Fruit fly (Drosophila melanogaster): Measurements from ENCODE around the gene Ugt35B1.

Ugt35B1 gene

dm6 chr3R:11197389-11197716, 27.3 kb upstream of the Ugt35B1 start, which contains the start of gene cu:
Gene cu, plus strand, starts transcription at chr3R:11197592.
- no peak for TF ChIP-seq Clk (GFP tag; optimal IDR thresholded peaks at IDR 0.05)
- TF ChIP-seq kay (GFP tag; ENCODE audit: borderline replicate concordance), result no peak
- TF ChIP-seq ovo (GFP tag; optimal IDR thresholded peaks at IDR 0.05), result no peak
- TF ChIP-seq CG14711 (tag; optimal IDR thresholded peaks at IDR 0.05), result no peak
- no peak for TF ChIP-seq tj (GFP tag; optimal IDR thresholded peaks at IDR 0.05)
- TF ChIP-seq CG12768 (GFP tag; optimal IDR thresholded peaks at IDR 0.05), result no peak
- TF ChIP-seq CG7045 (GFP tag; optimal IDR thresholded peaks at IDR 0.05), result no peak
- no peak for TF ChIP-seq Hr96 (GFP tag; optimal IDR thresholded peaks at IDR 0.05)
- TF ChIP-seq Mnt (GFP tag; optimal IDR thresholded peaks at IDR 0.05), result peak; percentile 83

dm6 chr3R:11196648-11197388, 26.8 kb upstream of the Ugt35B1 start:
- TF ChIP-seq CG5204 (GFP tag; optimal IDR thresholded peaks at IDR 0.05) (peak; percentile 94), cnc (optimal IDR thresholded peaks at IDR 0.05) (no peak), CG7101 (tag; optimal IDR thresholded peaks at IDR 0.05) (peak; percentile 98), toe (GFP tag; optimal IDR thresholded peaks at IDR 0.05) (peak; percentile 83), cic (GFP tag; optimal IDR thresholded peaks at IDR 0.05) (peak; percentile 98), pad (GFP tag; optimal IDR thresholded peaks at IDR 0.05) (peak; percentile 93), Clk (GFP tag; optimal IDR thresholded peaks at IDR 0.05) (peak; percentile 98), CG12768 (GFP tag; optimal IDR thresholded peaks at IDR 0.05) (peak; percentile 99), CG14711 (tag; optimal IDR thresholded peaks at IDR 0.05) (peak; percentile 96), CG7045 (GFP tag; optimal IDR thresholded peaks at IDR 0.05) (peak; percentile 100), Hr96 (GFP tag; optimal IDR thresholded peaks at IDR 0.05) (peak; percentile 89), CG1620 (GFP tag; optimal IDR thresholded peaks at IDR 0.05) (peak; percentile 84), tj (GFP tag; optimal IDR thresholded peaks at IDR 0.05) (peak; percentile 89), CG11617 (GFP tag; optimal IDR thresholded peaks at IDR 0.05) (peak; percentile 98), Crg-1 (GFP tag; optimal IDR thresholded peaks at IDR 0.05) (peak; percentile 80), bab1 (GFP tag; optimal IDR thresholded peaks at IDR 0.05) (peak; percentile 95), CG33017 (tag; optimal IDR thresholded peaks at IDR 0.05) (peak; percentile 97), kay (GFP tag; ENCODE audit: borderline replicate concordance) (peak; percentile 96), ovo (GFP tag; optimal IDR thresholded peaks at IDR 0.05) (peak; percentile 88), Mnt (GFP tag; optimal IDR thresholded peaks at IDR 0.05) (no peak)

- TF ChIP-seq Clk (GFP tag; optimal IDR thresholded peaks at IDR 0.05), result no peak
- no peak for TF ChIP-seq ovo (GFP tag; optimal IDR thresholded peaks at IDR 0.05)
- TF ChIP-seq cic (GFP tag; optimal IDR thresholded peaks at IDR 0.05), result peak; percentile 80
These were observed 25.7 kb upstream of the Ugt35B1 start, which contains the start of gene CG18577 for dm6 chr3R:11195792-11196191. Gene CG18577, plus strand, starts transcription at chr3R:11196092.

- TF ChIP-seq CG12768 (GFP tag; optimal IDR thresholded peaks at IDR 0.05), result peak; percentile 66
- no peak for TF ChIP-seq tj (GFP tag; optimal IDR thresholded peaks at IDR 0.05)
- no peak for TF ChIP-seq bab1 (GFP tag; optimal IDR thresholded peaks at IDR 0.05)
- TF ChIP-seq CG33017 (tag; optimal IDR thresholded peaks at IDR 0.05), result peak; percentile 33
- no peak for TF ChIP-seq Hr96 (GFP tag; optimal IDR thresholded peaks at IDR 0.05)
- peak; percentile 49 for TF ChIP-seq CG7045 (GFP tag; optimal IDR thresholded peaks at IDR 0.05)
- peak; percentile 9 for TF ChIP-seq CG11617 (GFP tag; optimal IDR thresholded peaks at IDR 0.05)
- TF ChIP-seq cnc (optimal IDR thresholded peaks at IDR 0.05), result no peak
- no peak for TF ChIP-seq CG1620 (GFP tag; optimal IDR thresholded peaks at IDR 0.05)
- no peak for TF ChIP-seq ovo (GFP tag; optimal IDR thresholded peaks at IDR 0.05)
- no peak for TF ChIP-seq Clk (GFP tag; optimal IDR thresholded peaks at IDR 0.05)
- TF ChIP-seq CG7101 (tag; optimal IDR thresholded peaks at IDR 0.05), result peak; percentile 53
- TF ChIP-seq pad (GFP tag; optimal IDR thresholded peaks at IDR 0.05), result no peak
- peak; percentile 36 for TF ChIP-seq CG14711 (tag; optimal IDR thresholded peaks at IDR 0.05)
- peak; percentile 59 for TF ChIP-seq kay (GFP tag; ENCODE audit: borderline replicate concordance)
- TF ChIP-seq cic (GFP tag; optimal IDR thresholded peaks at IDR 0.05), result peak; percentile 60
- TF ChIP-seq Mnt (GFP tag; optimal IDR thresholded peaks at IDR 0.05), result peak; percentile 2
- no peak for TF ChIP-seq toe (GFP tag; optimal IDR thresholded peaks at IDR 0.05)
- peak; percentile 12 for TF ChIP-seq CG5204 (GFP tag; optimal IDR thresholded peaks at IDR 0.05)
- TF ChIP-seq Crg-1 (GFP tag; optimal IDR thresholded peaks at IDR 0.05), result no peak
These were observed 8.3 kb upstream of the Ugt35B1 start for dm6 chr3R:11178300-11178699.

dm6 chr3R:11177579-11177978, 7.5 kb upstream of the Ugt35B1 start:
- no peak for TF ChIP-seq CG1620 (GFP tag; optimal IDR thresholded peaks at IDR 0.05)
- TF ChIP-seq CG7101 (tag; optimal IDR thresholded peaks at IDR 0.05), result no peak
- no peak for TF ChIP-seq Hr96 (GFP tag; optimal IDR thresholded peaks at IDR 0.05)
- TF ChIP-seq cnc (optimal IDR thresholded peaks at IDR 0.05), result no peak
- TF ChIP-seq cic (GFP tag; optimal IDR thresholded peaks at IDR 0.05), result no peak
- TF ChIP-seq CG14711 (tag; optimal IDR thresholded peaks at IDR 0.05), result no peak
- no peak for TF ChIP-seq tj (GFP tag; optimal IDR thresholded peaks at IDR 0.05)
- no peak for TF ChIP-seq Mnt (GFP tag; optimal IDR thresholded peaks at IDR 0.05)
- no peak for TF ChIP-seq CG33017 (tag; optimal IDR thresholded peaks at IDR 0.05)

dm6 chr3R:11175777-11176176, 5.7 kb upstream of the Ugt35B1 start:
- TF ChIP-seq CG14711 (tag; optimal IDR thresholded peaks at IDR 0.05) (no peak), Hr96 (GFP tag; optimal IDR thresholded peaks at IDR 0.05) (no peak), CG7045 (GFP tag; optimal IDR thresholded peaks at IDR 0.05) (no peak), cic (GFP tag; optimal IDR thresholded peaks at IDR 0.05) (no peak), CG7101 (tag; optimal IDR thresholded peaks at IDR 0.05) (no peak), CG12768 (GFP tag; optimal IDR thresholded peaks at IDR 0.05) (no peak), CG5204 (GFP tag; optimal IDR thresholded peaks at IDR 0.05) (no peak), pad (GFP tag; optimal IDR thresholded peaks at IDR 0.05) (no peak), Clk (GFP tag; optimal IDR thresholded peaks at IDR 0.05) (no peak), kay (GFP tag; ENCODE audit: borderline replicate concordance) (no peak), Crg-1 (GFP tag; optimal IDR thresholded peaks at IDR 0.05) (no peak), Mnt (GFP tag; optimal IDR thresholded peaks at IDR 0.05) (no peak), CG11617 (GFP tag; optimal IDR thresholded peaks at IDR 0.05) (no peak), CG1620 (GFP tag; optimal IDR thresholded peaks at IDR 0.05) (no peak)
